Worm (Caenorhabditis elegans) whole organism, midembryonic: ENCODE results near the gene F59G1.8.

Source experiments
- T22C8.4 ChIP-seq: fragments of 200-800 bp; sonication (Bioruptor generic); IDR thresholded peaks from 2 replicates; pipeline ENCODE4 v1.3.6; 2022; ENCODE audit warnings: missing genetic modification characterization, missing compliant biosample characterization
- cog-1 ChIP-seq: sonication (generic microtip); optimal IDR thresholded peaks from 2 replicates; lab custom pipeline; 2016; ENCODE audit warnings: missing genetic modification characterization, missing compliant biosample characterization
- flt-1 ChIP-seq: fragments of 200-800 bp; sonication (Bioruptor generic); IDR thresholded peaks from 2 replicates; pipeline ENCODE4 v1.3.6; 2022; ENCODE audit warnings: missing genetic modification characterization, missing compliant biosample characterization
- med-1 ChIP-seq: sonication (generic microtip); optimal IDR thresholded peaks from 2 replicates; lab custom pipeline; 2017; ENCODE audit warnings: missing genetic modification characterization, mild to moderate bottlenecking, missing compliant biosample characterization, antibody characterized with exemption, missing genetic modification reagents; ENCODE audit not compliant: insufficient read depth
- ref-1 ChIP-seq: fragments of 200-800 bp; sonication (Bioruptor generic); conservative IDR thresholded peaks from 2 replicates; pipeline ENCODE4 v1.3.6; 2022; ENCODE audit warnings: missing genetic modification reagents, missing genetic modification characterization, missing compliant biosample characterization
- tab-1 ChIP-seq: fragments of 200-800 bp; sonication (Bioruptor generic); IDR thresholded peaks from 2 replicates; pipeline ENCODE4 v1.3.6; 2022; ENCODE audit warnings: missing genetic modification characterization, missing compliant biosample characterization
- ztf-29 ChIP-seq: fragments of 200-800 bp; sonication (Bioruptor generic); IDR thresholded peaks from 2 replicates; pipeline ENCODE4 v1.3.6; 2022; ENCODE audit warnings: missing genetic modification reagents, missing genetic modification characterization, missing compliant biosample characterization

ce11 chrII:5885966-5886621 is 20.3 kb upstream of the F59G1.8 start:
- TF ChIP-seq cog-1 (tag; lab: Kevin White, UChicago), result no peak
- no peak for TF ChIP-seq tab-1 (GFP tag; lab: Robert Waterston, UW)
- no peak for TF ChIP-seq flt-1
- TF ChIP-seq ztf-29 (GFP tag; lab: Robert Waterston, UW), result no peak
- TF ChIP-seq T22C8.4, result no peak
- no peak for TF ChIP-seq ref-1 (GFP tag; lab: Robert Waterston, UW)
- TF ChIP-seq med-1 (GFP tag; lab: Kevin White, UChicago), result no peak
